Fruit fly (Drosophila melanogaster): Measurements from ENCODE around the gene CG18302.

dm6 chr2L:10548814-10549423 is 14.8 kb downstream of the CG18302 start:
- TF ChIP-seq Myc (optimal IDR thresholded peaks at IDR 0.05), result no peak
- no peak for TF ChIP-seq Sin3A (optimal IDR thresholded peaks at IDR 0.05)
- TF ChIP-seq psq (optimal IDR thresholded peaks at IDR 0.05), result no peak

All from Kc167 (cell line).